Worm (Caenorhabditis elegans): ENCODE data around the gene Y39B6A.41.

DNA sequence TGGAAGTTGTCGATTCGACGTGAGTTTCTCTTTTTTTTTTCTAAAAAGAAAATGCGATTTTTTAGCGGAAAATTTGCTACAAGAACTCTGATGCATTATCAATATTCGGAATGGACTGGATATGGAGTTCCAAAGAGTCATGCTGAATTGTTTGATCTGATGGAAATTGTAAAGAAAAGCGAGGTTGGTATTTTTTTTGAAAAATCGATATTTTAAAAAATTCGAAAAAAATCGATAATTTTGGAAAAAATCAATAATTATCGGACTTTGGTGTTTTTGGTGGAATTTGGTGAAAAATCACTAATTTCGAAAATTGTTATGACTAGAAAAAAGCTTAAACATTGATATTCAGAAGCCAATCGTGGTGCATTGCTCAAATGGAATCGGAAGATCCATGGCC lies 41.5 kb upstream of the Y39B6A.41 start:
- TF ChIP-seq pha-4 (tag; optimal IDR thresholded peaks at IDR 0.05) = no peak
- TF ChIP-seq mxl-1 (tag; optimal IDR thresholded peaks at IDR 0.05) = no peak
- TF ChIP-seq ZK185.1 (tag; optimal IDR thresholded peaks at IDR 0.05; ENCODE audit: poor library complexity, severe bottlenecking) = no peak
- TF ChIP-seq D2030.7 (GFP tag; IDR thresholded peaks at IDR 0.05) = no peak
- no peak for TF ChIP-seq mes-4 (tag; optimal IDR thresholded peaks at IDR 0.05)
- TF ChIP-seq tbp1 (GFP tag; optimal IDR thresholded peaks at IDR 0.05) = no peak

Measured in whole organism, young adult.